Fruit fly (Drosophila melanogaster) Kc167 (cell line): Measurements from ENCODE around the gene MTF-1.

Experiments
- Myc ChIP-seq: fragments of >200 bp; optimal IDR thresholded peaks from 2 replicates; lab custom pipeline; 2017; ENCODE audit warnings: missing external identifiers
- Sin3A ChIP-seq: fragments of >200 bp; optimal IDR thresholded peaks from 2 replicates; lab custom pipeline; 2018; ENCODE audit warnings: missing external identifiers
- h ChIP-seq: fragments of >200 bp; optimal IDR thresholded peaks from 3 replicates; lab custom pipeline; 2018; ENCODE audit warnings: missing external identifiers
- insv ChIP-seq: fragments of >200 bp; optimal IDR thresholded peaks from 3 replicates; lab custom pipeline; 2018; ENCODE audit warnings: missing external identifiers
- psq ChIP-seq: fragments of >200 bp; optimal IDR thresholded peaks from 2 replicates; lab custom pipeline; 2017; ENCODE audit warnings: missing external identifiers
- ttk ChIP-seq: sonication (Bioruptor generic); optimal IDR thresholded peaks from 2 replicates; lab custom pipeline; 2017; ENCODE audit warnings: missing external identifiers

The MTF-1 gene

dm6 chr3L:9419328-9419727, 10.8 kb upstream of the MTF-1 start:
- TF ChIP-seq h (lab: Kevin White, UChicago) (no peak), Sin3A (lab: Kevin White, UChicago) (no peak), psq (lab: Kevin White, UChicago) (no peak), insv (lab: Kevin White, UChicago) (no peak), ttk (lab: Kevin White, UChicago) (no peak), Myc (lab: Kevin White, UChicago) (no peak)

dm6 chr3L:9420054-9420818, 9.9 kb upstream of the MTF-1 start:
- TF ChIP-seq Myc (lab: Kevin White, UChicago) = no peak
- TF ChIP-seq ttk (lab: Kevin White, UChicago) = no peak
- TF ChIP-seq psq (lab: Kevin White, UChicago) = no peak
- TF ChIP-seq h (lab: Kevin White, UChicago) = no peak
- TF ChIP-seq Sin3A (lab: Kevin White, UChicago) = no peak
- no peak for TF ChIP-seq insv (lab: Kevin White, UChicago)

- no peak for TF ChIP-seq insv (lab: Kevin White, UChicago)
- TF ChIP-seq h (lab: Kevin White, UChicago) = no peak
- no peak for TF ChIP-seq Myc (lab: Kevin White, UChicago)
- TF ChIP-seq psq (lab: Kevin White, UChicago) = no peak
- no peak for TF ChIP-seq ttk (lab: Kevin White, UChicago)
- no peak for TF ChIP-seq Sin3A (lab: Kevin White, UChicago)
Measured at dm6 chr3L:9420819-9421130, 9.3 kb upstream of the MTF-1 start.

dm6 chr3L:9421621-9422020, 8.5 kb upstream of the MTF-1 start:
- TF ChIP-seq psq (lab: Kevin White, UChicago) (no peak), Myc (lab: Kevin White, UChicago) (no peak), insv (lab: Kevin White, UChicago) (no peak), ttk (lab: Kevin White, UChicago) (no peak), h (lab: Kevin White, UChicago) (no peak), Sin3A (lab: Kevin White, UChicago) (no peak)

- TF ChIP-seq h (lab: Kevin White, UChicago) (no peak), Sin3A (lab: Kevin White, UChicago) (no peak), psq (lab: Kevin White, UChicago) (no peak), ttk (lab: Kevin White, UChicago) (no peak), insv (lab: Kevin White, UChicago) (no peak), Myc (lab: Kevin White, UChicago) (no peak)
Measured at dm6 chr3L:9422135-9422534, 8.0 kb upstream of the MTF-1 start.

- no peak for TF ChIP-seq insv (lab: Kevin White, UChicago)
- no peak for TF ChIP-seq h (lab: Kevin White, UChicago)
- TF ChIP-seq psq (lab: Kevin White, UChicago) = no peak
- TF ChIP-seq ttk (lab: Kevin White, UChicago) = no peak
- no peak for TF ChIP-seq Sin3A (lab: Kevin White, UChicago)
- no peak for TF ChIP-seq Myc (lab: Kevin White, UChicago)
Measured at dm6 chr3L:9422636-9423419, 7.3 kb upstream of the MTF-1 start, which contains the start of gene aay. aay (plus strand) TSS chr3L:9423253.

- no peak for TF ChIP-seq insv (lab: Kevin White, UChicago)
Measured at dm6 chr3L:9423757-9424527, 6.2 kb upstream of the MTF-1 start.

dm6 chr3L:9424528-9424911, 5.6 kb upstream of the MTF-1 start:
- no peak for TF ChIP-seq h (lab: Kevin White, UChicago)
- no peak for TF ChIP-seq psq (lab: Kevin White, UChicago)
- no peak for TF ChIP-seq insv (lab: Kevin White, UChicago)
- no peak for TF ChIP-seq Sin3A (lab: Kevin White, UChicago)
- TF ChIP-seq ttk (lab: Kevin White, UChicago) = no peak
- TF ChIP-seq Myc (lab: Kevin White, UChicago) = no peak

dm6 chr3L:9425838-9426237, 4.3 kb upstream of the MTF-1 start:
- TF ChIP-seq psq (lab: Kevin White, UChicago) (no peak), insv (lab: Kevin White, UChicago) (no peak), h (lab: Kevin White, UChicago) (no peak), ttk (lab: Kevin White, UChicago) (no peak), Myc (lab: Kevin White, UChicago) (no peak), Sin3A (lab: Kevin White, UChicago) (no peak)

dm6 chr3L:9426656-9427294, 3.3 kb upstream of the MTF-1 start, which contains the start of the genes Atat and Shc:
Atat (minus strand) TSS chr3L:9426758.
Shc (plus strand) TSS chr3L:9427010.
- no peak for TF ChIP-seq Myc (lab: Kevin White, UChicago)
- no peak for TF ChIP-seq psq (lab: Kevin White, UChicago)
- no peak for TF ChIP-seq insv (lab: Kevin White, UChicago)
- no peak for TF ChIP-seq Sin3A (lab: Kevin White, UChicago)
- no peak for TF ChIP-seq h (lab: Kevin White, UChicago)
- TF ChIP-seq ttk (lab: Kevin White, UChicago) = no peak
